Fruit fly (Drosophila melanogaster): ENCODE results near the gene baz.

Gene baz

dm6 chrX:17147983-17148637, 11.7 kb upstream of the baz start, which contains the start of gene RpS5a (continued):
- TF ChIP-seq CG9727 (GFP tag; optimal IDR thresholded peaks at IDR 0.05) (peak; percentile 91), CG2116 (GFP tag; optimal IDR thresholded peaks at IDR 0.05) (peak; percentile 98), CG4404 (GFP tag; IDR thresholded peaks at IDR 0.05) (peak; percentile 73), CG4328 (GFP tag; optimal IDR thresholded peaks at IDR 0.05) (peak; percentile 89), CG7786 (GFP tag; optimal IDR thresholded peaks at IDR 0.05) (peak; percentile 80), HLH3B (GFP tag; IDR thresholded peaks at IDR 0.05) (peak; percentile 46), Six4 (GFP tag; optimal IDR thresholded peaks at IDR 0.05) (peak; percentile 45), ERR (GFP tag; optimal IDR thresholded peaks at IDR 0.05) (peak; percentile 30), otp (GFP tag; IDR thresholded peaks at IDR 0.05) (peak; percentile 79), E2f2 (GFP tag; IDR thresholded peaks at IDR 0.05) (peak; percentile 62), CG11398 (GFP tag; optimal IDR thresholded peaks at IDR 0.05) (peak; percentile 77), CG17568 (GFP tag; optimal IDR thresholded peaks at IDR 0.05) (peak; percentile 62), CG3847 (GFP tag; IDR thresholded peaks at IDR 0.05) (peak; percentile 86), CG6683 (GFP tag; optimal IDR thresholded peaks at IDR 0.05) (peak; percentile 66), lov (optimal IDR thresholded peaks at IDR 0.05) (no peak), lov (GFP tag; IDR thresholded peaks at IDR 0.05) (peak; percentile 85), CG2712 (tag; optimal IDR thresholded peaks at IDR 0.05) (peak; percentile 49), CG1602 (GFP tag; optimal IDR thresholded peaks at IDR 0.05) (peak; percentile 33), gsb (GFP tag; IDR thresholded peaks at IDR 0.05) (no peak; the same call in 1 of the 2 replicates), CG10654 (GFP tag; optimal IDR thresholded peaks at IDR 0.05) (peak; percentile 79), tap (tag; optimal IDR thresholded peaks at IDR 0.05) (peak; percentile 51), CG1024 (GFP tag; IDR thresholded peaks at IDR 0.05) (peak; percentile 75), her (GFP tag; optimal IDR thresholded peaks at IDR 0.05) (peak; percentile 87), HmgD (GFP tag; optimal IDR thresholded peaks at IDR 0.05) (peak; percentile 81), chinmo (GFP tag; IDR thresholded peaks at IDR 0.05; ENCODE audit: partially characterized antibody) (no peak; the same call in 3 of the 4 replicates), Dfd (GFP tag; optimal IDR thresholded peaks at IDR 0.05) (no peak), pnt (GFP tag; optimal IDR thresholded peaks at IDR 0.05) (peak; percentile 59), Elba2 (GFP tag; optimal IDR thresholded peaks at IDR 0.05) (peak; percentile 25), CG12236 (GFP tag; optimal IDR thresholded peaks at IDR 0.05) (peak; percentile 45), CG14014 (GFP tag; IDR thresholded peaks at IDR 0.05) (peak; percentile 56), Dip3 (GFP tag; optimal IDR thresholded peaks at IDR 0.05) (peak; percentile 87), Taf1 (GFP tag; IDR thresholded peaks at IDR 0.05) (peak; percentile 43; the same call in 1 of the 2 replicates), slou (GFP tag; optimal IDR thresholded peaks at IDR 0.05) (peak; percentile 86), CG8924 (tag; optimal IDR thresholded peaks at IDR 0.05) (peak; percentile 16), B-H1 (GFP tag; IDR thresholded peaks at IDR 0.05) (peak; percentile 55), cas (GFP tag; IDR thresholded peaks at IDR 0.05) (0 out of 2 replicates have a peak, but pooled peaks have one; percentile 18), tio (GFP tag; optimal IDR thresholded peaks at IDR 0.05) (no peak), CG18764 (GFP tag; optimal IDR thresholded peaks at IDR 0.05) (peak; percentile 79), tin (GFP tag; optimal IDR thresholded peaks at IDR 0.05) (peak; percentile 76), hbn (GFP tag; IDR thresholded peaks at IDR 0.05; ENCODE audit: partially characterized antibody) (peak; percentile 45; the same call in 1 of the 2 replicates), corto (GFP tag; optimal IDR thresholded peaks at IDR 0.05) (no peak), nmo (GFP tag; optimal IDR thresholded peaks at IDR 0.05) (peak; percentile 80), CG17385 (GFP tag; optimal IDR thresholded peaks at IDR 0.05) (peak; percentile 84), CG34422 (GFP tag; IDR thresholded peaks at IDR 0.05) (peak; percentile 83; the same call in 2 of the 3 replicates), CG11456 (GFP tag; IDR thresholded peaks at IDR 0.05) (peak; percentile 89), CG6254 (GFP tag; optimal IDR thresholded peaks at IDR 0.05) (peak; percentile 75), Hr39 (optimal IDR thresholded peaks at IDR 0.05) (no peak), ATbp (GFP tag; optimal IDR thresholded peaks at IDR 0.05) (peak; percentile 77), org-1 (GFP tag; optimal IDR thresholded peaks at IDR 0.05) (peak; percentile 74), HHEX (GFP tag; optimal IDR thresholded peaks at IDR 0.05) (peak; percentile 90), Abd-B (GFP tag; optimal IDR thresholded peaks at IDR 0.05) (peak; percentile 57)

Measured in whole organism, embryonic.